Worm (Caenorhabditis elegans): ENCODE measurements around the gene cyn-2.

DNA sequence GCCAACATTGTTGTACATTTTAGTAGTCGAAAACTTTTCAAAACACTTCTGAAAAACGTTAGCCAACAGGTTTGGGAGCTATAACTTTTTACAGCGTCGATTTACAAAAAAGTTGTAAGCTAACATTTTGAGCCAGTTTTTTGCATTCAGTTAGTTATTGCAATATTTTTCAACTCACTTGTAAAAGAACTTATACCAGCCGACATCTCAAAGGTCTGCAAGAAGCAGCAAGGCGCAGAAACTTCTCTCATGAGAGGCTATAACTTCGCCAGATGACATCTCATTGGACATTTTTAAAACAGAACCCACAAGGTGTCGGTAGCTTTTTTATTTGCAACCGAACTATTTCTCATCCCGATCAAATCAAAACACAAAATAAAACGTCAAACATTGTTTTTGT is 22.9 kb upstream of the cyn-2 start:
- no peak for TF ChIP-seq pha-4 (tag; optimal IDR thresholded peaks at IDR 0.05)
- no peak for TF ChIP-seq nhr-237 (tag; optimal IDR thresholded peaks at IDR 0.05)
